Fruit fly (Drosophila melanogaster) whole organism, prepupa: Measurements from ENCODE around the gene CG32052.

Experiments
- Blimp-1 ChIP-seq: fragments of 200-800 bp; sonication (Bioruptor generic); optimal IDR thresholded peaks from 3 replicates; lab custom pipeline; 2017; ENCODE audit warnings: missing biosample characterization, missing genetic modification characterization, mild to moderate bottlenecking, moderate library complexity, missing genetic modification reagents
- CG10631 ChIP-seq: fragments of 200-800 bp; sonication (Bioruptor generic); optimal IDR thresholded peaks from 2 replicates; lab custom pipeline; 2016; ENCODE audit warnings: missing biosample characterization, missing genetic modification characterization
- CG11294 ChIP-seq: fragments of 200-800 bp; sonication (Bioruptor generic); IDR thresholded peaks from 2 replicates; pipeline ENCODE4 v1.3.6; 2022; ENCODE audit warnings: missing biosample characterization, missing genetic modification characterization
- CG11762 ChIP-seq: fragments of 200-800 bp; sonication (Bioruptor generic); optimal IDR thresholded peaks from 3 replicates; lab custom pipeline; 2016; ENCODE audit warnings: missing biosample characterization, missing genetic modification characterization; ENCODE audit not compliant: insufficient read depth
- CG11902 ChIP-seq: fragments of 200-800 bp; sonication (Bioruptor generic); optimal IDR thresholded peaks from 3 replicates; lab custom pipeline; 2016; ENCODE audit warnings: missing biosample characterization, missing genetic modification characterization
- CG15336 ChIP-seq: fragments of 200-800 bp; sonication (Bioruptor generic); IDR thresholded peaks from 2 replicates; pipeline ENCODE4 v1.3.6; 2022; ENCODE audit warnings: missing biosample characterization, missing genetic modification characterization
- CG1621 ChIP-seq: fragments of 200-800 bp; sonication (Bioruptor generic); optimal IDR thresholded peaks from 3 replicates; lab custom pipeline; 2018; ENCODE audit warnings: missing biosample characterization, mild to moderate bottlenecking, missing genetic modification characterization
- CG16779 ChIP-seq: fragments of 200-800 bp; sonication (Bioruptor generic); optimal IDR thresholded peaks from 3 replicates; lab custom pipeline; 2017; ENCODE audit warnings: missing biosample characterization, mild to moderate bottlenecking, missing genetic modification characterization
- CG31627 ChIP-seq: fragments of 200-800 bp; sonication (Bioruptor generic); optimal IDR thresholded peaks from 3 replicates; lab custom pipeline; 2016; ENCODE audit warnings: missing biosample characterization, missing genetic modification characterization
- CG34406 ChIP-seq: fragments of 200-800 bp; sonication (Bioruptor generic); optimal IDR thresholded peaks from 3 replicates; lab custom pipeline; 2016; ENCODE audit warnings: missing biosample characterization, missing genetic modification characterization
- CG6163 ChIP-seq: fragments of 200-800 bp; sonication (Bioruptor generic); IDR thresholded peaks from 3 replicates; pipeline ENCODE4 v1.3.6; 2022; ENCODE audit warnings: missing biosample characterization, missing genetic modification characterization
- CG6276 ChIP-seq: fragments of 200-800 bp; sonication (Bioruptor generic); optimal IDR thresholded peaks from 2 replicates; lab custom pipeline; 2017; ENCODE audit warnings: missing biosample characterization, mild to moderate bottlenecking, missing genetic modification characterization
- CG6808 ChIP-seq: fragments of 200-800 bp; sonication (Bioruptor generic); optimal IDR thresholded peaks from 3 replicates; lab custom pipeline; 2017; ENCODE audit warnings: missing biosample characterization, missing genetic modification characterization, mild to moderate bottlenecking, moderate library complexity, missing genetic modification reagents
- CG8119 ChIP-seq: fragments of 200-800 bp; sonication (Bioruptor generic); IDR thresholded peaks from 3 replicates; pipeline ENCODE4 v1.3.6; 2022; ENCODE audit warnings: missing biosample characterization, missing genetic modification characterization
- CG8319 ChIP-seq: fragments of 200-800 bp; sonication (Bioruptor generic); optimal IDR thresholded peaks from 3 replicates; lab custom pipeline; 2016; ENCODE audit warnings: missing biosample characterization, missing genetic modification characterization
- CG9139 ChIP-seq: fragments of 200-800 bp; sonication (Bioruptor generic); optimal IDR thresholded peaks from 3 replicates; lab custom pipeline; 2017; ENCODE audit warnings: missing biosample characterization, mild to moderate bottlenecking, missing genetic modification characterization
- Eip75B ChIP-seq: fragments of 200-800 bp; sonication (Bioruptor generic); optimal IDR thresholded peaks from 3 replicates; lab custom pipeline; 2016; ENCODE audit warnings: missing biosample characterization, missing genetic modification characterization
- Eip93F ChIP-seq: fragments of 200-800 bp; sonication (Bioruptor generic); optimal IDR thresholded peaks from 2 replicates; lab custom pipeline; 2016; ENCODE audit warnings: missing biosample characterization, mild to moderate bottlenecking, missing genetic modification characterization
- Ets96B ChIP-seq: fragments of 200-800 bp; optimal IDR thresholded peaks from 2 replicates; lab custom pipeline; 2019; ENCODE audit warnings: missing biosample characterization, mild to moderate bottlenecking, missing genetic modification characterization, moderate library complexity
- Gug ChIP-seq: fragments of 200-800 bp; sonication (Bioruptor generic); IDR thresholded peaks from 2 replicates; pipeline ENCODE4 v1.3.6; 2022; ENCODE audit warnings: missing biosample characterization, missing genetic modification characterization
- Hr4 ChIP-seq: fragments of 200-800 bp; sonication (Bioruptor generic); optimal IDR thresholded peaks from 3 replicates; lab custom pipeline; 2016; ENCODE audit warnings: missing biosample characterization, missing genetic modification characterization
- Lpt ChIP-seq: fragments of 200-800 bp; sonication (Bioruptor generic); optimal IDR thresholded peaks from 3 replicates; lab custom pipeline; 2016; ENCODE audit warnings: missing biosample characterization, missing genetic modification characterization
- Met ChIP-seq: fragments of 200-800 bp; sonication (Bioruptor generic); optimal IDR thresholded peaks from 3 replicates; lab custom pipeline; 2016; ENCODE audit warnings: missing biosample characterization, missing genetic modification characterization
- Smox ChIP-seq: fragments of 200-800 bp; sonication (Bioruptor generic); optimal IDR thresholded peaks from 3 replicates; lab custom pipeline; 2016; ENCODE audit warnings: missing biosample characterization, missing genetic modification characterization
- Sox102F ChIP-seq: fragments of 200-800 bp; sonication (Bioruptor generic); optimal IDR thresholded peaks from 2 replicates; lab custom pipeline; 2016; ENCODE audit warnings: missing biosample characterization, mild to moderate bottlenecking, missing genetic modification characterization
- Sox14 ChIP-seq: fragments of 200-800 bp; sonication (Bioruptor generic); optimal IDR thresholded peaks from 3 replicates; lab custom pipeline; 2016; ENCODE audit warnings: missing biosample characterization, missing genetic modification characterization
- achi ChIP-seq: fragments of 200-800 bp; sonication (Bioruptor generic); optimal IDR thresholded peaks from 3 replicates; lab custom pipeline; 2016; ENCODE audit warnings: missing biosample characterization, missing genetic modification characterization
- cyc ChIP-seq: fragments of 200-800 bp; sonication (Bioruptor generic); optimal IDR thresholded peaks from 3 replicates; lab custom pipeline; 2016; ENCODE audit warnings: missing biosample characterization, missing genetic modification characterization
- dac ChIP-seq: fragments of 200-800 bp; sonication (Bioruptor generic); optimal IDR thresholded peaks from 2 replicates; lab custom pipeline; 2017; ENCODE audit warnings: missing biosample characterization, mild to moderate bottlenecking, missing genetic modification characterization
- dsx ChIP-seq: fragments of 200-800 bp; optimal IDR thresholded peaks from 3 replicates; lab custom pipeline; 2019; ENCODE audit warnings: missing biosample characterization, mild to moderate bottlenecking, missing genetic modification characterization, moderate library complexity; ENCODE audit not compliant: poor library complexity, severe bottlenecking
- eg ChIP-seq: fragments of 200-800 bp; sonication (Bioruptor generic); IDR thresholded peaks from 3 replicates; pipeline ENCODE4 v1.3.6; 2022; ENCODE audit warnings: missing biosample characterization, missing genetic modification characterization
- esn ChIP-seq: fragments of 200-800 bp; sonication (Bioruptor generic); optimal IDR thresholded peaks from 2 replicates; lab custom pipeline; 2016; ENCODE audit warnings: missing biosample characterization, mild to moderate bottlenecking, missing genetic modification characterization, moderate library complexity
- lz ChIP-seq: fragments of 200-800 bp; sonication (Bioruptor generic); optimal IDR thresholded peaks from 3 replicates; lab custom pipeline; 2016; ENCODE audit warnings: missing biosample characterization, missing genetic modification characterization
- pdm3 ChIP-seq: fragments of 200-800 bp; sonication (Bioruptor generic); optimal IDR thresholded peaks from 3 replicates; lab custom pipeline; 2016; ENCODE audit warnings: missing biosample characterization, missing genetic modification characterization
- salr ChIP-seq, 2 experiments: fragments of 200-800 bp; sonication (Bioruptor generic); optimal IDR thresholded peaks; 3 replicates each; lab custom pipeline; 2016 to 2018; ENCODE audit warnings: missing biosample characterization in 2 of 2, missing genetic modification characterization in 2 of 2, mild to moderate bottlenecking in 1 of 2
- spab ChIP-seq: fragments of 200-800 bp; sonication (Bioruptor generic); optimal IDR thresholded peaks from 2 replicates; lab custom pipeline; 2017; ENCODE audit warnings: missing biosample characterization, mild to moderate bottlenecking, missing genetic modification characterization, missing genetic modification reagents
- ss ChIP-seq, 2 experiments: fragments of 200-800 bp; sonication (Bioruptor generic); optimal IDR thresholded peaks; 2 replicates in 1 of 2; 3 replicates in 1 of 2; lab custom pipeline; 2017 to 2018; ENCODE audit warnings: mild to moderate bottlenecking in 2 of 2, missing biosample characterization in 2 of 2, missing genetic modification characterization in 2 of 2, moderate library complexity in 1 of 2
- svp ChIP-seq: fragments of 200-800 bp; sonication (Bioruptor generic); peaks from one replicate; lab custom pipeline; 2016; ENCODE audit warnings: missing biosample characterization, missing genetic modification characterization
- topi ChIP-seq: fragments of 200-800 bp; sonication (Bioruptor generic); optimal IDR thresholded peaks from 3 replicates; lab custom pipeline; 2016; ENCODE audit warnings: missing biosample characterization, missing genetic modification characterization
- vri ChIP-seq: fragments of 200-800 bp; sonication (Bioruptor generic); optimal IDR thresholded peaks from 3 replicates; lab custom pipeline; 2016; ENCODE audit warnings: missing biosample characterization, mild to moderate bottlenecking, missing genetic modification characterization

Gene CG32052

DNA sequence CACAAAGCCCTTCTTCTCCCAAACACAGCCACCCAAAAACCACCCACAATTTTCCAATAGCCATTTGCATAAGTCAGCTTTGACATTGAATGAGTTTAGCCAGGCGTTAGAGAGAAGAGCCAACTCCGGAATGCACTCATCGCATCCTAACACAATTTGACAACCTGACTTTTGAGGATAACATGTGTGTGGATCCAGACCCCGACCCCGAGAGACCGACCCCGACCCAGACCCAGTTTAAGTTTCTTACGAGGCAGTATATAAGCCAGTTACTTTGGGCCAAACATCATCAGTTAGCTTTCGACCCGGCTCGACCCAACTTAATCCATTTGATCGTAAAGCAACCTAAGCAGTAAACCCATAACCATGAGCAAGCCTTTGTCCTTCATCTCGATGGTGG is 12.6 kb downstream of the CG32052 start, which contains the start of gene Ilp2:
Ilp2 (plus strand) TSS at position 301 of the 400 bp plus-strand sequence.
- TF ChIP-seq CG6276 (GFP tag; lab: Kevin White, UChicago), result no peak
- TF ChIP-seq Met (GFP tag; lab: Kevin White, UChicago), result no peak

DNA sequence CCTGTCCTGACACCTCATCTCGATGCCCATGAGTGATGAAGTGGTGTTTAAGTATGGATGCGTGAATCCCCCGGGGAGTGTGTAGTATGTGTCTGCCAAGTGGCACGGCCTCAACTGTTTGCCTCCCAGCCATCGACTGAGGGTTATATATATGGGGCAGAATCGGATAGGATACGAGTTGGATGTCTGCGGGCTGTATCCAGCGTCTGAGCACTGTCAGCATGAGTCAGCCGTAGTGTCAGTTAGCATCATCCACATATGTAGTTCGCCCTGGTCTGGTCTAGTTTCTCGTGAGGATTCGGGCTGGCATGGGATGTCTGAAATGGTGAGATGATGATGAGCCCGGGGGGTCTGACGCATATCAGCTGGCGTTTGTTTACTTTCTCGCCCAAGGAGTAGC is 15.2 kb downstream of the CG32052 start, which contains the start of gene Ilp3:
Ilp3 (minus strand) TSS at position 101 of the 400 bp plus-strand sequence.
- TF ChIP-seq Ets96B (no peak), CG31627 (GFP tag; lab: Kevin White, UChicago) (no peak), lz (no peak), esn (no peak), ss (GFP tag; optimal IDR thresholded peaks at IDR 0.05; lab: Kevin White, UChicago) (no peak), topi (GFP tag; lab: Kevin White, UChicago) (no peak)

DNA sequence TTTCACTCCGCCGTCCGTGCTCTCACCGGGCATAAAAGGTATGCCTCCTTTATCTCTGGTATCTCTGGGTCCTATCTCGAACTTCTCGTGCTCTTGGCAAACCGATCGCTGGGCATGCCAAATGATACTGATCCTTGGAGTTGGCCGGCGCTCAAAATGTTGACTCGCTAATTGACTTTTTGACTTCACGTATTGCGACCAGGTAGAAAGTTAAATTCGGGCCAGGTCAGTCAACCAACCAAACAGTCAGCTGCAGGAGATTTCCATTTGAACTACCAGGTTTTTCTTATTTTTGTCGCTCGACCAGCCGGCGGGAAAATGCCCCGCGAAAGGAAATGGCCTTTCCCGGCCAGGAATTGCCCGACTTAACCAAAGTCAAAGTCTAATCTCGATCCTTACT is 17.3 kb downstream of the CG32052 start, which contains the start of gene Ilp4:
Ilp4 (minus strand) TSS at position 139 of the 400 bp plus-strand sequence.
- TF ChIP-seq CG9139 (GFP tag; lab: Kevin White, UChicago) (no peak), cyc (GFP tag; lab: Kevin White, UChicago) (no peak), Sox102F (GFP tag; lab: Kevin White, UChicago) (no peak), Eip93F (GFP tag; lab: Kevin White, UChicago) (no peak), CG6163 (GFP tag; lab: Robert Waterston, UW) (no peak), CG16779 (tag; lab: Kevin White, UChicago) (no peak), CG11762 (GFP tag; lab: Kevin White, UChicago) (no peak), vri (no peak)

DNA sequence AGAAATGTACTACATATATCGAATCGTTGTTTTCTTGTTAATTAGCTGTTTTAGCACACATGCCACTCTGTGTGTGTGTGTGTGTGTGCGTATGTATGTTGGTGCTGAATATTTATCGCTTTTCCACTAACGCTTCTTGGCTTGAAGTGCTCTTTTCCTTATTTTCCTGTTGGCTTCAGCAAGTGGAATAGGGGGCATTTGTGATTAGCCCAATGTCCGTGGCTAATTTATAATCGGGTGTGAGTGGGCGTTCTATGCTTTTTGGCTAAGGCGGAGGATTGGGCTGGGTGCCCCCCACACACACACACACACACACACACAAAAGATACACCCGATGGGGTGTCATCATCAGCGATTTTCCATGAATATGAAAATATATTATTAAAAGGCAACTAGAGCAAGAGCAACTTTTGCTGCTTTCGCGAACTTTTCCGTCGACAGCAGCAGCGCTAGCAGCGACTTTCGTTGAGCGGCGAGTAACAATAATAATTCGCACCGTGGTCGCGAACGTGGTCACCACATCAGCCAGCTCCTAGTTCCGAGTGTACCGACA is 26.6 kb downstream of the CG32052 start, which contains the start of gene CG43897:
CG43897 (plus strand) TSS at position 503 of the 553 bp plus-strand sequence.
- no peak for TF ChIP-seq dac (GFP tag; lab: Kevin White, UChicago)
- no peak for TF ChIP-seq Eip75B (GFP tag; lab: Kevin White, UChicago)
- no peak for TF ChIP-seq CG6808
- no peak for TF ChIP-seq CG11294
- no peak for TF ChIP-seq CG1621 (tag; lab: Kevin White, UChicago)
- no peak for TF ChIP-seq Sox14
- no peak for TF ChIP-seq pdm3 (GFP tag; lab: Kevin White, UChicago)
- TF ChIP-seq CG11902 (GFP tag; lab: Kevin White, UChicago), result no peak
- TF ChIP-seq CG10631 (GFP tag; lab: Kevin White, UChicago), result no peak

DNA sequence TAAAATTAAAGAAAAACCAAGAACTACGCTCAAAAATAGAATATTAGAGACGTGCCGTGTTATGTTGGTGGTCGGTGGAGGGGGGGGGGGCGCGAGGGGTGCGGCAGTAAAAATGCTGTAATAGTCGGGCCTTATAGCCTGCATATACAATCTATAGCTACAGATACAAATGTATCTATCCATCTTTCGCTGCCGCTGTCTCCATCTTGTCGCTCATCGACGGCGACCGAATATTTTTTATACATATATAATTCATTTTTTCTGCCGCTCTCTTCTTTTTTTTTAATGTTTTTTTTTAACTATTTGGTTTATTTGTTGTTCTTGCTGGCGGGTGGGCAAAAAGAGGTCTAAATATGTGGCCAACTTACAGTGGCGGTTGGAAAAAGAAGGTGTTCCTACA is 27.8 kb downstream of the CG32052 start:
- TF ChIP-seq CG15336, result peak; percentile 52; the same call in 1 of the 2 replicates
- no peak for TF ChIP-seq Gug (GFP tag; lab: Robert Waterston, UW)
- no peak for TF ChIP-seq Hr4
- TF ChIP-seq CG6276 (GFP tag; lab: Kevin White, UChicago), result peak; percentile 2
- TF ChIP-seq eg (GFP tag; lab: Robert Waterston, UW), result peak; percentile 84
- TF ChIP-seq CG11762 (GFP tag; lab: Kevin White, UChicago), result no peak
- peak; percentile 17 for TF ChIP-seq Lpt
- 0 out of 3 replicates have a peak, but pooled peaks have one; percentile 26 for TF ChIP-seq CG6163 (GFP tag; lab: Robert Waterston, UW)
- TF ChIP-seq CG8119 (GFP tag; lab: Robert Waterston, UW), result peak; percentile 47

DNA sequence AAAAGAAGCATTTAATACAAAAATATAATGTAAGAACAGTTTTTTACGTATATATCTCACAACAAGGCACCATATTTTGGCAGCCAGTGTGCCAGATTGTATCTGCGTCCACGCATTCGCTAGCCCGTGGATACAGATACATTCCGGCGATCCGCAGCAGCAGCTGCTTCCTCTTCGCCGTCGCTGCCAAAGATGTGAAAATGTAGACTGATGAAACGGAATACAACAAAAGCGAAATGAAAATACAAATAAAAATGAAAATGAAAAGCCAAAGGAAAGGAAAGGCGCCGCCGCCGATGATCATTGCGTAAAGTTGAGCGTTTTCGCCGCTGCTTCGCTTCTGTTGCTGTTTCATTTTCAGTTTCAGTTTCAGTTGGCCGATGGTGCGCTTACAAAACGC is 28.9 kb downstream of the CG32052 start:
- TF ChIP-seq Smox (GFP tag; lab: Kevin White, UChicago), result no peak
- TF ChIP-seq topi (GFP tag; lab: Kevin White, UChicago), result no peak
- no peak for TF ChIP-seq svp (GFP tag; lab: Kevin White, UChicago)
- TF ChIP-seq Ets96B, result no peak
- TF ChIP-seq CG15336, result peak; percentile 21; the same call in 1 of the 2 replicates
- no peak for TF ChIP-seq dac (GFP tag; lab: Kevin White, UChicago)
- TF ChIP-seq eg (GFP tag; lab: Robert Waterston, UW), result peak; percentile 51; the same call in 1 of the 3 replicates
- TF ChIP-seq salr (GFP tag; optimal IDR thresholded peaks at IDR 0.05; lab: Kevin White, UChicago), result no peak
- TF ChIP-seq CG1621 (tag; lab: Kevin White, UChicago), result no peak
- TF ChIP-seq CG11762 (GFP tag; lab: Kevin White, UChicago), result no peak
- no peak for TF ChIP-seq lz
- TF ChIP-seq CG34406, result no peak
- TF ChIP-seq achi (GFP tag; lab: Kevin White, UChicago), result no peak
- no peak for TF ChIP-seq dsx (GFP tag; lab: Kevin White, UChicago)
- no peak for TF ChIP-seq CG8319
- no peak for TF ChIP-seq vri
- TF ChIP-seq Blimp-1 (GFP tag; lab: Kevin White, UChicago), result no peak
- no peak for TF ChIP-seq spab (GFP tag; lab: Kevin White, UChicago)
- TF ChIP-seq pdm3 (GFP tag; lab: Kevin White, UChicago), result no peak
- TF ChIP-seq CG6808, result no peak
